Fruit fly (Drosophila melanogaster): Measurements from ENCODE around the gene Glyp.

Gene Glyp

DNA sequence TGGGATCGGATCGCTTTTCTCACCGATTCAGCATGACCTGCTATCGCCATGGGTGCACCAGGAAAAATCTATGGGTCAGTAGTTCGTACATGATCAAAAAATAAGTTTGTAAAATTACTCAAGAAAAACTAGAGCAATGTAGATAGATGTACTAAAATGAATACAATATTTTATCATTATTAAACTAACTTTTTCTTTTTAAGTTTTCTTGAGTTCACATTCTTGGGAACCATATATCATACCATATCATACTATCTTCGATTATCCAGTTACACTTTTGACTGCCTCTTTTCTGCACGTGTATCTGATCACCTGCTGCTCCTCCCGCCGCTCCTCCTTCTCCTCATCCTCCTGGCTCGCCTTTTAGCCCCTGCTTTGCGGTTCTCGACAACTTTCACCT is 54.8 kb downstream of the Glyp start (continued):
- TF ChIP-seq Eip78C (GFP tag) (peak; percentile 87), CG11762 (GFP tag; optimal IDR thresholded peaks at IDR 0.05; ENCODE audit: insufficient read depth) (peak; percentile 2), CG6792 (GFP tag; optimal IDR thresholded peaks at IDR 0.05) (peak; percentile 54), CG8319 (GFP tag; optimal IDR thresholded peaks at IDR 0.05) (peak; percentile 8), eg (GFP tag; IDR thresholded peaks at IDR 0.05) (peak; percentile 7; the same call in 1 of the 3 replicates), topi (GFP tag; optimal IDR thresholded peaks at IDR 0.05) (peak; percentile 29)
